Fruit fly (Drosophila melanogaster) whole organism, embryonic: ENCODE data around the gene PAN3.

Source experiments
- Abd-B ChIP-seq: fragments of 200-800 bp; sonication (Bioruptor generic); optimal IDR thresholded peaks from 2 replicates; lab custom pipeline; 2018; ENCODE audit warnings: missing biosample characterization, mild to moderate bottlenecking, missing genetic modification characterization, moderate library complexity
- Atf-2 ChIP-seq: fragments of 200-800 bp; sonication (Bioruptor generic); optimal IDR thresholded peaks from 2 replicates; lab custom pipeline; 2016; ENCODE audit warnings: missing biosample characterization, missing genetic modification characterization
- C15 ChIP-seq: fragments of 200-800 bp; sonication (Bioruptor generic); IDR thresholded peaks from 3 replicates; pipeline ENCODE4 v1.3.6; 2022; ENCODE audit warnings: missing biosample characterization, missing genetic modification characterization
- CG1024 ChIP-seq: fragments of 200-800 bp; sonication (Bioruptor generic); IDR thresholded peaks from 2 replicates; pipeline ENCODE4 v1.3.6; 2022; ENCODE audit warnings: missing biosample characterization, missing genetic modification characterization
- CG11085 ChIP-seq: fragments of 200-800 bp; sonication (Bioruptor generic); IDR thresholded peaks from 2 replicates; pipeline ENCODE4 v1.3.6; 2022; ENCODE audit warnings: missing biosample characterization, missing genetic modification characterization
- CG11560 ChIP-seq: fragments of 200-800 bp; sonication (Bioruptor generic); IDR thresholded peaks from 3 replicates; pipeline ENCODE4 v1.3.6; 2022; ENCODE audit warnings: missing biosample characterization, missing genetic modification characterization
- CG14860 ChIP-seq: fragments of 200-800 bp; sonication (Bioruptor generic); IDR thresholded peaks from 3 replicates; pipeline ENCODE4 v1.3.6; 2022; ENCODE audit warnings: missing biosample characterization, missing genetic modification characterization; ENCODE audit not compliant: partially characterized antibody
- CG15269 ChIP-seq: fragments of 200-800 bp; sonication (Bioruptor generic); optimal IDR thresholded peaks from 2 replicates; lab custom pipeline; 2018; ENCODE audit warnings: missing biosample characterization, mild to moderate bottlenecking, missing genetic modification characterization, moderate library complexity
- CG18476 ChIP-seq: fragments of 200-800 bp; sonication (Bioruptor generic); optimal IDR thresholded peaks from 2 replicates; lab custom pipeline; 2016; ENCODE audit warnings: missing biosample characterization, mild to moderate bottlenecking, missing genetic modification characterization
- CG18619 ChIP-seq: fragments of 200-800 bp; sonication (Bioruptor generic); optimal IDR thresholded peaks from 3 replicates; lab custom pipeline; 2017; ENCODE audit warnings: missing biosample characterization, mild to moderate bottlenecking, missing genetic modification characterization
- CG2120 ChIP-seq: fragments of 200-800 bp; sonication (Bioruptor generic); optimal IDR thresholded peaks from 3 replicates; lab custom pipeline; 2016; ENCODE audit warnings: missing biosample characterization, missing genetic modification characterization
- CG30020 ChIP-seq: fragments of 200-800 bp; optimal IDR thresholded peaks from 2 replicates; lab custom pipeline; 2019; ENCODE audit warnings: missing biosample characterization, mild to moderate bottlenecking, missing genetic modification characterization, moderate library complexity
- CG32772 ChIP-seq: fragments of 200-800 bp; sonication (Bioruptor generic); IDR thresholded peaks from 2 replicates; pipeline ENCODE4 v1.3.6; 2022; ENCODE audit warnings: missing biosample characterization, missing genetic modification characterization
- CG33213 ChIP-seq: fragments of 200-800 bp; sonication (Bioruptor generic); optimal IDR thresholded peaks from 3 replicates; lab custom pipeline; 2016; ENCODE audit warnings: missing biosample characterization, missing genetic modification characterization
- CG3407 ChIP-seq: fragments of 200-800 bp; sonication (Bioruptor generic); optimal IDR thresholded peaks from 2 replicates; lab custom pipeline; 2018; ENCODE audit warnings: missing biosample characterization, mild to moderate bottlenecking, missing genetic modification characterization
- CG34376 ChIP-seq: fragments of 200-800 bp; sonication (Bioruptor generic); optimal IDR thresholded peaks from 2 replicates; lab custom pipeline; 2018; ENCODE audit warnings: missing biosample characterization, mild to moderate bottlenecking, missing genetic modification characterization
- CG4328 ChIP-seq: fragments of 200-800 bp; sonication (Bioruptor generic); optimal IDR thresholded peaks from 3 replicates; lab custom pipeline; 2017; ENCODE audit warnings: missing biosample characterization, missing genetic modification reagents, missing genetic modification characterization
- CG4707 ChIP-seq: fragments of 200-800 bp; sonication (Bioruptor generic); optimal IDR thresholded peaks from 2 replicates; lab custom pipeline; 2018; ENCODE audit warnings: missing biosample characterization, mild to moderate bottlenecking, missing genetic modification characterization, moderate library complexity
- CG7928 ChIP-seq: fragments of 200-800 bp; sonication (Bioruptor generic); optimal IDR thresholded peaks from 2 replicates; lab custom pipeline; 2017; ENCODE audit warnings: missing biosample characterization, mild to moderate bottlenecking, missing genetic modification characterization
- D19A ChIP-seq: fragments of 200-800 bp; optimal IDR thresholded peaks from 3 replicates; lab custom pipeline; 2019; ENCODE audit warnings: missing biosample characterization, mild to moderate bottlenecking, missing genetic modification characterization, moderate library complexity
- D19B ChIP-seq: fragments of 200-800 bp; sonication (Bioruptor generic); optimal IDR thresholded peaks from 2 replicates; lab custom pipeline; 2017; ENCODE audit warnings: missing biosample characterization, mild to moderate bottlenecking, missing genetic modification characterization
- Drgx ChIP-seq: fragments of 200-800 bp; sonication (Bioruptor generic); IDR thresholded peaks from 2 replicates; pipeline ENCODE4 v1.3.6; 2022; ENCODE audit warnings: missing biosample characterization, missing genetic modification characterization
- E2f2 ChIP-seq: fragments of 200-800 bp; sonication (Bioruptor generic); IDR thresholded peaks from 2 replicates; pipeline ENCODE4 v1.3.6; 2022; ENCODE audit warnings: missing biosample characterization, missing genetic modification characterization
- Gsc ChIP-seq: fragments of 200-800 bp; sonication (Bioruptor generic); IDR thresholded peaks from 2 replicates; pipeline ENCODE4 v1.3.6; 2022; ENCODE audit warnings: missing biosample characterization, missing genetic modification characterization
- H15 ChIP-seq: fragments of 200-800 bp; sonication (Bioruptor generic); IDR thresholded peaks from 3 replicates; pipeline ENCODE4 v1.3.6; 2022; ENCODE audit warnings: missing biosample characterization, missing genetic modification characterization
- HHEX ChIP-seq: fragments of 200-800 bp; sonication (Bioruptor generic); optimal IDR thresholded peaks from 3 replicates; lab custom pipeline; 2017; ENCODE audit warnings: missing biosample characterization, mild to moderate bottlenecking, missing genetic modification characterization, missing genetic modification reagents
- Hmr ChIP-seq: fragments of 200-800 bp; sonication (Bioruptor generic); optimal IDR thresholded peaks from 3 replicates; lab custom pipeline; 2017; ENCODE audit warnings: mild to moderate bottlenecking, missing biosample characterization, missing genetic modification reagents, missing genetic modification characterization
- Hr78 ChIP-seq, 2 experiments: fragments of 200-800 bp in 1 of 2; fragments of >200 bp in 1 of 2; sonication (Bioruptor generic) in 1 of 2; optimal IDR thresholded peaks; 2 replicates each; lab custom pipeline; 2017 to 2019; ENCODE audit warnings: missing biosample characterization in 2 of 2, missing genetic modification characterization in 2 of 2, mild to moderate bottlenecking in 1 of 2, moderate library complexity in 1 of 2
- Max ChIP-seq: fragments of 200-800 bp; sonication (Bioruptor generic); optimal IDR thresholded peaks from 2 replicates; lab custom pipeline; 2016; ENCODE audit warnings: missing biosample characterization, mild to moderate bottlenecking, missing genetic modification characterization
- Mes4 ChIP-seq: fragments of 200-800 bp; sonication (Bioruptor generic); optimal IDR thresholded peaks from 2 replicates; lab custom pipeline; 2016; ENCODE audit warnings: missing biosample characterization, missing genetic modification characterization
- Oaz ChIP-seq: fragments of 200-800 bp; sonication (Bioruptor generic); IDR thresholded peaks from 2 replicates; pipeline ENCODE4 v1.3.6; 2022; ENCODE audit warnings: missing biosample characterization, missing genetic modification characterization
- ac ChIP-seq: fragments of 200-800 bp; sonication (Bioruptor generic); optimal IDR thresholded peaks from 3 replicates; lab custom pipeline; 2017; ENCODE audit warnings: missing biosample characterization, mild to moderate bottlenecking, missing genetic modification characterization
- croc ChIP-seq: fragments of 200-800 bp; sonication (Bioruptor generic); conservative IDR thresholded peaks from 3 replicates; pipeline ENCODE4 v1.3.6; 2022; ENCODE audit warnings: missing biosample characterization, missing genetic modification characterization
- crp ChIP-seq, 2 experiments: fragments of 200-800 bp; sonication (Bioruptor generic); optimal IDR thresholded peaks; 2 replicates in 1 of 2; 3 replicates in 1 of 2; lab custom pipeline; 2017; ENCODE audit warnings: missing biosample characterization in 2 of 2, missing genetic modification characterization in 2 of 2, mild to moderate bottlenecking in 1 of 2, moderate library complexity in 1 of 2
- danr ChIP-seq: fragments of 200-800 bp; sonication (Bioruptor generic); IDR thresholded peaks from 2 replicates; pipeline ENCODE4 v1.3.6; 2022; ENCODE audit warnings: missing biosample characterization, missing genetic modification characterization
- gem ChIP-seq: fragments of 200-800 bp; sonication (Bioruptor generic); optimal IDR thresholded peaks from 2 replicates; lab custom pipeline; 2019; ENCODE audit warnings: missing biosample characterization, mild to moderate bottlenecking, missing genetic modification characterization, moderate library complexity
- ham ChIP-seq: fragments of 200-800 bp; sonication (Bioruptor generic); IDR thresholded peaks from 2 replicates; pipeline ENCODE4 v1.3.6; 2022; ENCODE audit warnings: missing biosample characterization, missing genetic modification characterization
- klu ChIP-seq: fragments of 200-800 bp; sonication (Bioruptor generic); IDR thresholded peaks from 2 replicates; pipeline ENCODE4 v1.3.6; 2022; ENCODE audit warnings: missing biosample characterization, missing genetic modification characterization
- lbe ChIP-seq: fragments of 200-800 bp; sonication (Bioruptor generic); optimal IDR thresholded peaks from 2 replicates; lab custom pipeline; 2016; ENCODE audit warnings: missing biosample characterization, mild to moderate bottlenecking, missing genetic modification characterization
- mam ChIP-seq: fragments of 200-800 bp; sonication (Bioruptor generic); optimal IDR thresholded peaks from 3 replicates; lab custom pipeline; 2016; ENCODE audit warnings: missing biosample characterization, missing genetic modification characterization
- mirr ChIP-seq: fragments of 200-800 bp; sonication (Bioruptor generic); optimal IDR thresholded peaks from 3 replicates; lab custom pipeline; 2018; ENCODE audit warnings: missing biosample characterization, mild to moderate bottlenecking, missing genetic modification characterization
- peb ChIP-seq: fragments of 200-800 bp; sonication (Bioruptor generic); IDR thresholded peaks from 2 replicates; pipeline ENCODE4 v1.3.6; 2022; ENCODE audit warnings: missing biosample characterization, missing genetic modification characterization
- pfk ChIP-seq: fragments of 200-800 bp; sonication (Bioruptor generic); optimal IDR thresholded peaks from 2 replicates; lab custom pipeline; 2018; ENCODE audit warnings: missing biosample characterization, mild to moderate bottlenecking, missing genetic modification characterization, moderate library complexity
- psq ChIP-seq: fragments of 200-800 bp; sonication (Bioruptor generic); optimal IDR thresholded peaks from 2 replicates; lab custom pipeline; 2017; ENCODE audit warnings: missing biosample characterization, missing genetic modification characterization
- ranshi ChIP-seq: fragments of 200-800 bp; sonication (Bioruptor generic); IDR thresholded peaks from 2 replicates; pipeline ENCODE4 v1.3.6; 2022; ENCODE audit warnings: missing biosample characterization, missing genetic modification characterization
- row ChIP-seq: fragments of 200-800 bp; sonication (Bioruptor generic); IDR thresholded peaks from 3 replicates; pipeline ENCODE4 v1.3.6; 2022; ENCODE audit warnings: missing biosample characterization, missing genetic modification characterization
- salm ChIP-seq: fragments of 200-800 bp; sonication (Bioruptor generic); optimal IDR thresholded peaks from 2 replicates; lab custom pipeline; 2018; ENCODE audit warnings: missing biosample characterization, mild to moderate bottlenecking, missing genetic modification characterization
- sens-2 ChIP-seq: fragments of 200-800 bp; sonication (Bioruptor generic); IDR thresholded peaks from 2 replicates; pipeline ENCODE4 v1.3.6; 2022; ENCODE audit warnings: missing biosample characterization, missing genetic modification characterization
- tll ChIP-seq, 2 experiments: fragments of 200-800 bp in 1 of 2; fragments of >200 bp in 1 of 2; sonication (Bioruptor generic) in 1 of 2; optimal IDR thresholded peaks; 2 replicates each; lab custom pipeline; 2017 to 2019; ENCODE audit warnings: missing biosample characterization in 2 of 2, missing genetic modification characterization in 2 of 2, mild to moderate bottlenecking in 1 of 2, moderate library complexity in 1 of 2

PAN3 gene

dm6 chr3L:3080084-3080994, 9.4 kb downstream of the PAN3 start (continued):
- TF ChIP-seq CG30020 (tag; lab: Kevin White, UChicago) (no peak), D19B (GFP tag; lab: Kevin White, UChicago) (no peak), HHEX (GFP tag; lab: Kevin White, UChicago) (no peak), danr (GFP tag; lab: Robert Waterston, UW) (no peak), Mes4 (peak; percentile 22), lbe (GFP tag; lab: Kevin White, UChicago) (no peak), ac (GFP tag; lab: Kevin White, UChicago) (no peak), CG33213 (GFP tag; lab: Kevin White, UChicago) (peak; percentile 16), CG11560 (tag; lab: Robert Waterston, UW) (0 out of 3 replicates have a peak, but pooled peaks have one; percentile 10), CG3407 (GFP tag; lab: Kevin White, UChicago) (peak; percentile 51), sens-2 (GFP tag; lab: Robert Waterston, UW) (no peak; the same call in 1 of the 2 replicates), CG1024 (GFP tag; lab: Robert Waterston, UW) (no peak), mam (no peak), D19A (tag; lab: Kevin White, UChicago) (no peak), CG2120 (GFP tag; lab: Kevin White, UChicago) (peak; percentile 28), E2f2 (GFP tag; lab: Robert Waterston, UW) (no peak), CG4328 (GFP tag; lab: Kevin White, UChicago) (no peak), croc (GFP tag; lab: Robert Waterston, UW) (no peak; the same call in 2 of the 3 replicates), psq (GFP tag; lab: Kevin White, UChicago) (no peak), Atf-2 (GFP tag; lab: Kevin White, UChicago) (no peak), CG7928 (GFP tag; lab: Kevin White, UChicago) (no peak), gem (tag; lab: Kevin White, UChicago) (peak; percentile 97), Oaz (GFP tag; lab: Robert Waterston, UW) (no peak), klu (GFP tag; lab: Robert Waterston, UW) (no peak), CG32772 (GFP tag; lab: Robert Waterston, UW) (peak; percentile 46), C15 (GFP tag; lab: Robert Waterston, UW) (no peak), row (GFP tag; lab: Robert Waterston, UW) (no peak), CG18476 (GFP tag; lab: Kevin White, UChicago) (no peak), CG18619 (GFP tag; lab: Kevin White, UChicago) (no peak), pfk (GFP tag; lab: Kevin White, UChicago) (no peak), H15 (GFP tag; lab: Robert Waterston, UW) (peak; percentile 52; the same call in 1 of the 3 replicates), tll (GFP tag; optimal IDR thresholded peaks at IDR 0.05; lab: Kevin White, UChicago) (no peak), CG15269 (no peak), Max (GFP tag; lab: Kevin White, UChicago) (peak; percentile 12), Gsc (GFP tag; lab: Robert Waterston, UW) (no peak), Drgx (GFP tag; lab: Robert Waterston, UW) (peak; percentile 59), CG11085 (GFP tag; lab: Robert Waterston, UW) (no peak), Hmr (GFP tag; lab: Kevin White, UChicago) (peak; percentile 11), salm (tag; lab: Kevin White, UChicago) (no peak), Abd-B (GFP tag; lab: Kevin White, UChicago) (no peak), Hr78 (GFP tag; optimal IDR thresholded peaks at IDR 0.05; lab: Kevin White, UChicago) (peak in 1 of 2 experiments; percentile 89), CG34376 (GFP tag; lab: Kevin White, UChicago) (peak; percentile 98), ranshi (GFP tag; lab: Robert Waterston, UW) (peak; percentile 56), peb (GFP tag; lab: Robert Waterston, UW) (no peak), CG4707 (GFP tag; lab: Kevin White, UChicago) (peak; percentile 23), ham (no peak), mirr (GFP tag; lab: Kevin White, UChicago) (peak; percentile 95), CG14860 (GFP tag; lab: Robert Waterston, UW) (no peak), crp (GFP tag; optimal IDR thresholded peaks at IDR 0.05; lab: Kevin White, UChicago) (no peak)
